Worm (Caenorhabditis elegans) whole organism, young adult: ENCODE results near the gene T24H7.2.
A peak's percentile ranks its signal among the peaks of the same experiment; 100 is the strongest.

Source experiments
- B0035.1 ChIP-seq: sonication (generic microtip); optimal IDR thresholded peaks from 2 replicates; lab custom pipeline; 2016; ENCODE audit warnings: missing genetic modification characterization, mild to moderate bottlenecking, missing compliant biosample characterization, missing genotype, missing genetic modification reagents
- D2030.7 ChIP-seq: fragments of 200-800 bp; sonication (Bioruptor generic); IDR thresholded peaks from 2 replicates; pipeline ENCODE4 v1.3.6; 2022; ENCODE audit warnings: missing genetic modification reagents, missing genetic modification characterization, missing compliant biosample characterization
- F23B12.7 ChIP-seq: sonication (generic microtip); optimal IDR thresholded peaks from 2 replicates; lab custom pipeline; 2017; ENCODE audit warnings: missing genetic modification characterization, mild to moderate bottlenecking, missing compliant biosample characterization, antibody characterized with exemption, moderate library complexity; ENCODE audit not compliant: insufficient read depth
- F39B2.1 ChIP-seq: fragments of 200-800 bp; sonication (Bioruptor generic); IDR thresholded peaks from 2 replicates; pipeline ENCODE4 v1.3.6; 2022; ENCODE audit warnings: missing genetic modification reagents, missing genetic modification characterization, missing compliant biosample characterization
- T07F8.4 ChIP-seq: sonication (generic microtip); optimal IDR thresholded peaks from 2 replicates; lab custom pipeline; 2016; ENCODE audit warnings: mild to moderate bottlenecking, missing genetic modification characterization, moderate library complexity, missing compliant biosample characterization
- Y53F4B.3 ChIP-seq: fragments of 200-800 bp; sonication (Bioruptor generic); IDR thresholded peaks from 2 replicates; pipeline ENCODE4 v1.3.6; 2022; ENCODE audit warnings: missing genetic modification reagents, missing genetic modification characterization, missing compliant biosample characterization
- ZK185.1 ChIP-seq: sonication (generic microtip); optimal IDR thresholded peaks from 2 replicates; lab custom pipeline; 2016; ENCODE audit warnings: mild to moderate bottlenecking, missing genetic modification characterization, missing compliant biosample characterization; ENCODE audit not compliant: poor library complexity, severe bottlenecking
- attf-5 ChIP-seq: fragments of 200-800 bp; sonication (Bioruptor generic); optimal IDR thresholded peaks from 2 replicates; lab custom pipeline; 2018; ENCODE audit warnings: mild to moderate bottlenecking, missing genetic modification characterization, missing compliant biosample characterization
- cebp-1 ChIP-seq, 2 experiments: fragments of 200-800 bp in 1 of 2; sonication (Bioruptor generic) in 1 of 2; sonication (generic microtip) in 1 of 2; IDR thresholded peaks in 1 of 2; optimal IDR thresholded peaks in 1 of 2; 2 replicates each; pipeline versions ENCODE4 v1.3.6 to Lab custom; 2017 to 2022; ENCODE audit warnings: missing compliant biosample characterization in 2 of 2, missing genetic modification characterization in 2 of 2, mild to moderate bottlenecking in 1 of 2, missing genetic modification reagents in 1 of 2, moderate library complexity in 1 of 2
- ceh-27 ChIP-seq: fragments of 200-800 bp; sonication (Bioruptor generic); optimal IDR thresholded peaks from 2 replicates; lab custom pipeline; 2018; ENCODE audit warnings: mild to moderate bottlenecking, missing genetic modification characterization, moderate library complexity, missing compliant biosample characterization
- ceh-91 ChIP-seq: fragments of 200-800 bp; sonication (Bioruptor generic); IDR thresholded peaks from 2 replicates; pipeline ENCODE4 v1.3.6; 2022; ENCODE audit warnings: missing genetic modification reagents, missing genetic modification characterization, missing compliant biosample characterization
- egl-44 ChIP-seq: fragments of 200-800 bp; sonication (Bioruptor generic); IDR thresholded peaks from 2 replicates; pipeline ENCODE4 v1.3.6; 2022; ENCODE audit warnings: missing genetic modification reagents, missing genetic modification characterization, missing compliant biosample characterization
- hlh-26 ChIP-seq: fragments of 200-800 bp; sonication (Bioruptor generic); conservative IDR thresholded peaks from 2 replicates; pipeline ENCODE4 v1.3.6; 2022; ENCODE audit warnings: missing genetic modification reagents, missing genetic modification characterization, missing compliant biosample characterization
- hmg-1.2 ChIP-seq: fragments of 200-800 bp; sonication (Bioruptor generic); IDR thresholded peaks from 2 replicates; pipeline ENCODE4 v1.3.6; 2022; ENCODE audit warnings: missing genetic modification reagents, missing genetic modification characterization, missing compliant biosample characterization
- lin-40 ChIP-seq: sonication (generic microtip); optimal IDR thresholded peaks from 2 replicates; lab custom pipeline; 2016; ENCODE audit warnings: missing genetic modification characterization, mild to moderate bottlenecking, missing compliant biosample characterization, missing genotype, missing genetic modification reagents
- lsl-1 ChIP-seq: fragments of 200-800 bp; sonication (Bioruptor generic); optimal IDR thresholded peaks from 2 replicates; lab custom pipeline; 2018; ENCODE audit warnings: mild to moderate bottlenecking, missing genetic modification characterization, moderate library complexity, missing compliant biosample characterization
- madf-3 ChIP-seq: fragments of 200-800 bp; sonication (Bioruptor generic); IDR thresholded peaks from 2 replicates; pipeline ENCODE4 v1.3.6; 2022; ENCODE audit warnings: missing genetic modification reagents, missing genetic modification characterization, missing compliant biosample characterization
- mel-28 ChIP-seq: sonication (generic microtip); optimal IDR thresholded peaks from 2 replicates; lab custom pipeline; 2016; ENCODE audit warnings: borderline replicate concordance, mild to moderate bottlenecking, missing genetic modification characterization, missing compliant biosample characterization
- mxl-1 ChIP-seq: sonication (generic microtip); optimal IDR thresholded peaks from 2 replicates; lab custom pipeline; 2016; ENCODE audit warnings: missing genetic modification characterization, missing compliant biosample characterization
- nfya-2 ChIP-seq: fragments of 200-800 bp; sonication (Bioruptor generic); IDR thresholded peaks from 2 replicates; pipeline ENCODE4 v1.3.6; 2022; ENCODE audit warnings: missing genetic modification reagents, missing genetic modification characterization, missing compliant biosample characterization
- nhr-179 ChIP-seq: sonication (generic microtip); optimal IDR thresholded peaks from 2 replicates; lab custom pipeline; 2016; ENCODE audit warnings: mild to moderate bottlenecking, missing genetic modification characterization, missing compliant biosample characterization
- nhr-80 ChIP-seq: sonication (generic microtip); optimal IDR thresholded peaks from 2 replicates; lab custom pipeline; 2016; ENCODE audit warnings: missing genetic modification characterization, missing compliant biosample characterization
- pbrm-1 ChIP-seq: fragments of 200-800 bp; sonication (Bioruptor generic); IDR thresholded peaks from 2 replicates; pipeline ENCODE4 v1.3.6; 2022; ENCODE audit warnings: missing genetic modification reagents, missing genetic modification characterization, missing compliant biosample characterization
- repo-1 ChIP-seq: sonication (generic microtip); optimal IDR thresholded peaks from 2 replicates; lab custom pipeline; 2017; ENCODE audit warnings: mild to moderate bottlenecking, missing genetic modification characterization, missing compliant biosample characterization
- rpc-1 ChIP-seq, 2 experiments: fragments of 150-350 bp in 1 of 2; sonication (generic microtip) in 1 of 2; optimal IDR thresholded peaks; 2 replicates each; lab custom pipeline; 2014 to 2018; ENCODE audit warnings: missing biosample characterization in 1 of 2, missing genetic modification characterization in 1 of 2, missing genetic modification reagents in 1 of 2, missing genotype in 1 of 2
- snpc-1.1 ChIP-seq: sonication (generic microtip); optimal IDR thresholded peaks from 2 replicates; lab custom pipeline; 2017; ENCODE audit warnings: missing genetic modification characterization, mild to moderate bottlenecking, missing compliant biosample characterization, antibody characterized with exemption, moderate library complexity, missing genotype, missing genetic modification reagents; ENCODE audit not compliant: insufficient read depth
- snpc-1.3 ChIP-seq: sonication (generic microtip); optimal IDR thresholded peaks from 2 replicates; lab custom pipeline; 2017; ENCODE audit warnings: missing genetic modification characterization, mild to moderate bottlenecking, missing compliant biosample characterization, antibody characterized with exemption, moderate library complexity, missing genotype, missing genetic modification reagents; ENCODE audit not compliant: insufficient read depth
- snpc-4 ChIP-seq, 5 experiments: fragments of 150-350 bp in 1 of 5; sonication (generic microtip) in 4 of 5; optimal IDR thresholded peaks; 2 replicates each; lab custom pipeline; 2014 to 2018; ENCODE audit warnings: missing genetic modification characterization in 5 of 5, missing biosample characterization in 3 of 5, antibody characterized with exemption in 2 of 5, mild to moderate bottlenecking in 2 of 5, missing compliant biosample characterization in 2 of 5, missing genotype in 2 of 5, moderate library complexity in 2 of 5, missing genetic modification reagents in 1 of 5
- unc-130 ChIP-seq: sonication (generic microtip); optimal IDR thresholded peaks from 2 replicates; lab custom pipeline; 2016; ENCODE audit warnings: missing genetic modification reagents, missing genetic modification characterization, missing compliant biosample characterization
- ztf-6 ChIP-seq: fragments of 200-800 bp; sonication (Bioruptor generic); IDR thresholded peaks from 2 replicates; pipeline ENCODE4 v1.3.6; 2022; ENCODE audit warnings: missing genetic modification reagents, missing genetic modification characterization, missing compliant biosample characterization

Gene T24H7.2

ce11 chrII:6235432-6236092, 11.5 kb upstream of the T24H7.2 start, which contains the start of gene T24H7.9 (continued):
- TF ChIP-seq F39B2.1 (GFP tag; lab: Robert Waterston, UW) (no peak), ztf-6 (GFP tag; lab: Robert Waterston, UW) (no peak), lin-40 (tag; lab: Kevin White, UChicago) (no peak), pbrm-1 (GFP tag; lab: Robert Waterston, UW) (no peak), mxl-1 (tag; lab: Kevin White, UChicago) (no peak), ceh-91 (peak; percentile 57), nfya-2 (GFP tag; lab: Robert Waterston, UW) (no peak), nhr-179 (no peak), snpc-1.3 (tag; lab: Kevin White, UChicago) (no peak), snpc-1.1 (tag; lab: Kevin White, UChicago) (no peak), hlh-26 (GFP tag; lab: Robert Waterston, UW) (no peak), rpc-1 (optimal IDR thresholded peaks at IDR 0.05; lab: Kevin White, UChicago) (no peak), rpc-1 (tag; optimal IDR thresholded peaks at IDR 0.05; lab: Kevin White, UChicago) (no peak), lsl-1 (GFP tag; lab: Kevin White, UChicago) (peak; percentile 24), T07F8.4 (tag; lab: Kevin White, UChicago) (no peak), ZK185.1 (no peak), F23B12.7 (tag; lab: Kevin White, UChicago) (peak; percentile 32), Y53F4B.3 (GFP tag; lab: Robert Waterston, UW) (no peak), repo-1 (tag; lab: Kevin White, UChicago) (no peak), D2030.7 (GFP tag; lab: Robert Waterston, UW) (peak; percentile 50; the same call in 1 of the 2 replicates), unc-130 (no peak), madf-3 (GFP tag; lab: Robert Waterston, UW) (no peak), mel-28 (tag; lab: Kevin White, UChicago) (no peak), cebp-1 (GFP tag; IDR thresholded peaks at IDR 0.05; lab: Robert Waterston, UW) (no peak), cebp-1 (tag; optimal IDR thresholded peaks at IDR 0.05; lab: Kevin White, UChicago) (peak; percentile 29)

ce11 chrII:6236093-6236945, 10.8 kb upstream of the T24H7.2 start:
- peak; percentile 18; the same call in 1 of the 2 replicates for TF ChIP-seq hmg-1.2 (GFP tag; lab: Robert Waterston, UW)
- TF ChIP-seq egl-44 (GFP tag; lab: Robert Waterston, UW) = no peak
- no peak for TF ChIP-seq ceh-27 (GFP tag; lab: Kevin White, UChicago)
- TF ChIP-seq snpc-4 (GFP tag; optimal IDR thresholded peaks at IDR 0.05; lab: Kevin White, UChicago) = no peak
- TF ChIP-seq snpc-4 (tag; optimal IDR thresholded peaks at IDR 0.05; lab: Kevin White, UChicago) = peak in 1 of 4 experiments; percentile 20
- TF ChIP-seq snpc-1.1 (tag; lab: Kevin White, UChicago) = no peak
- TF ChIP-seq B0035.1 (tag; lab: Kevin White, UChicago) = no peak
- peak; percentile 39 for TF ChIP-seq nhr-80
- TF ChIP-seq F23B12.7 (tag; lab: Kevin White, UChicago) = peak; percentile 14
- TF ChIP-seq attf-5 (GFP tag; lab: Kevin White, UChicago) = peak; percentile 15
- peak; percentile 71; the same call in 1 of the 2 replicates for TF ChIP-seq cebp-1 (GFP tag; IDR thresholded peaks at IDR 0.05; lab: Robert Waterston, UW)
- TF ChIP-seq cebp-1 (tag; optimal IDR thresholded peaks at IDR 0.05; lab: Kevin White, UChicago) = peak; percentile 72
- TF ChIP-seq, all 124 proteins: peak for 6
